Fruit fly (Drosophila melanogaster) whole organism: ENCODE results near the gene Nse4.

Source experiments
- CG8478 ChIP-seq: fragments of >200 bp; optimal IDR thresholded peaks from 2 replicates; lab custom pipeline; 2018; ENCODE audit warnings: inconsistent platforms
- Dll ChIP-seq: fragments of >200 bp; optimal IDR thresholded peaks from 2 replicates; lab custom pipeline; 2017
- EcR ChIP-seq, 2 experiments: fragments of >200 bp; optimal IDR thresholded peaks; 2 replicates each; lab custom pipeline; 2017; ENCODE audit warnings: missing biosample characterization in 2 of 2, missing genetic modification characterization in 2 of 2, missing genetic modification reagents in 2 of 2
- pan ChIP-seq: fragments of >200 bp; optimal IDR thresholded peaks from 2 replicates; lab custom pipeline; 2017
- psq ChIP-seq: fragments of >200 bp; optimal IDR thresholded peaks from 2 replicates; lab custom pipeline; 2017
- usp ChIP-seq: fragments of >200 bp; optimal IDR thresholded peaks from 2 replicates; lab custom pipeline; 2017; ENCODE audit warnings: missing biosample characterization, missing genetic modification characterization, mixed read lengths

The Nse4 gene

dm6 chr2L:10488484-10489223 lies 49.4 kb downstream of the Nse4 start, which contains the start of the genes Cog4 and CG6144:
Gene Cog4 (minus strand): TSS chr2L:10488622.
Gene CG6144 (plus strand): TSS chr2L:10488694.
- TF ChIP-seq psq (lab: Kevin White, UChicago) (no peak), pan (lab: Kevin White, UChicago) (no peak), usp (GFP tag; lab: Kevin White, UChicago) (no peak), Dll (lab: Kevin White, UChicago) (no peak), CG8478 (lab: Kevin White, UChicago) (no peak), EcR (GFP tag; optimal IDR thresholded peaks at IDR 0.05; lab: Kevin White, UChicago) (no peak)
